Worm (Caenorhabditis elegans): ENCODE data around the gene enee-1.

- TF ChIP-seq him-1 (tag; optimal IDR thresholded peaks at IDR 0.05), result no peak
- TF ChIP-seq W03F9.2 (tag; optimal IDR thresholded peaks at IDR 0.05), result no peak
- no peak for TF ChIP-seq dao-5 (tag; optimal IDR thresholded peaks at IDR 0.05)
These were observed 18.1 kb upstream of the enee-1 start, which contains the start of gene osta-1 for ce11 chrII:6349-6748.

All from whole organism, L4/young adult.